Fruit fly (Drosophila melanogaster) whole organism, adult: Measurements from ENCODE around the gene Tmx3.
A peak's percentile ranks its signal among the peaks of the same experiment; 100 is the strongest.

Experiments
- CG11617 ChIP-seq: fragments of 200-800 bp; sonication (Bioruptor generic); optimal IDR thresholded peaks from 2 replicates; lab custom pipeline; 2017; ENCODE audit warnings: mild to moderate bottlenecking, missing biosample characterization, missing genetic modification reagents, missing genetic modification characterization
- CG12768 ChIP-seq: fragments of 200-800 bp; sonication (Bioruptor generic); optimal IDR thresholded peaks from 2 replicates; lab custom pipeline; 2017; ENCODE audit warnings: missing biosample characterization, missing genetic modification characterization, mild to moderate bottlenecking, moderate library complexity, missing genetic modification reagents
- CG14711 ChIP-seq: fragments of 200-800 bp; sonication (Bioruptor generic); optimal IDR thresholded peaks from 2 replicates; lab custom pipeline; 2018; ENCODE audit warnings: missing biosample characterization, mild to moderate bottlenecking, missing genetic modification characterization, moderate library complexity
- CG1620 ChIP-seq: fragments of 200-800 bp; sonication (Bioruptor generic); optimal IDR thresholded peaks from 2 replicates; lab custom pipeline; 2016; ENCODE audit warnings: missing biosample characterization, missing genetic modification characterization
- CG33017 ChIP-seq: fragments of 200-800 bp; sonication (Bioruptor generic); optimal IDR thresholded peaks from 2 replicates; lab custom pipeline; 2018; ENCODE audit warnings: missing biosample characterization, mild to moderate bottlenecking, missing genetic modification characterization, moderate library complexity
- CG5204 ChIP-seq: fragments of 200-800 bp; sonication (Bioruptor generic); optimal IDR thresholded peaks from 2 replicates; lab custom pipeline; 2016; ENCODE audit warnings: missing biosample characterization, missing genetic modification characterization
- CG7045 ChIP-seq: fragments of 200-800 bp; sonication (Bioruptor generic); optimal IDR thresholded peaks from 2 replicates; lab custom pipeline; 2017; ENCODE audit warnings: missing biosample characterization, mild to moderate bottlenecking, missing genetic modification characterization
- CG7101 ChIP-seq: fragments of 200-800 bp; sonication (Bioruptor generic); optimal IDR thresholded peaks from 2 replicates; lab custom pipeline; 2018; ENCODE audit warnings: missing biosample characterization, mild to moderate bottlenecking, missing genetic modification characterization, moderate library complexity
- Clk ChIP-seq: fragments of 200-800 bp; sonication (Bioruptor generic); optimal IDR thresholded peaks from 2 replicates; lab custom pipeline; 2017; ENCODE audit warnings: missing biosample characterization, missing genetic modification characterization
- Crg-1 ChIP-seq: fragments of 200-800 bp; sonication (Bioruptor generic); optimal IDR thresholded peaks from 2 replicates; lab custom pipeline; 2016; ENCODE audit warnings: missing biosample characterization, missing genetic modification characterization
- Hr96 ChIP-seq: fragments of 200-800 bp; sonication (Bioruptor generic); optimal IDR thresholded peaks from 2 replicates; lab custom pipeline; 2016; ENCODE audit warnings: missing biosample characterization, missing genetic modification characterization
- Mnt ChIP-seq: fragments of 200-800 bp; sonication (Bioruptor generic); optimal IDR thresholded peaks from 2 replicates; lab custom pipeline; 2016; ENCODE audit warnings: missing biosample characterization, mild to moderate bottlenecking, missing genetic modification characterization
- bab1 ChIP-seq: fragments of 200-800 bp; sonication (Bioruptor generic); optimal IDR thresholded peaks from 3 replicates; lab custom pipeline; 2019; ENCODE audit warnings: missing biosample characterization, mild to moderate bottlenecking, missing genetic modification characterization, moderate library complexity
- cic ChIP-seq: fragments of 200-800 bp; sonication (Bioruptor generic); optimal IDR thresholded peaks from 2 replicates; lab custom pipeline; 2017; ENCODE audit warnings: missing biosample characterization, mild to moderate bottlenecking, missing genetic modification characterization, moderate library complexity
- cnc ChIP-seq, 2 experiments: fragments of >200 bp; optimal IDR thresholded peaks; 2 replicates each; lab custom pipeline; 2017
- kay ChIP-seq: fragments of 200-800 bp; sonication (Bioruptor generic); peaks from one replicate; lab custom pipeline; 2016; ENCODE audit warnings: missing biosample characterization, missing genetic modification characterization, borderline replicate concordance
- ovo ChIP-seq: fragments of 200-800 bp; sonication (Bioruptor generic); optimal IDR thresholded peaks from 2 replicates; lab custom pipeline; 2016; ENCODE audit warnings: missing biosample characterization, missing genetic modification characterization
- pad ChIP-seq: fragments of 200-800 bp; sonication (Bioruptor generic); optimal IDR thresholded peaks from 3 replicates; lab custom pipeline; 2017; ENCODE audit warnings: missing biosample characterization, missing genetic modification characterization, mild to moderate bottlenecking, moderate library complexity, missing genetic modification reagents
- tj ChIP-seq: fragments of 200-800 bp; sonication (Bioruptor generic); optimal IDR thresholded peaks from 3 replicates; lab custom pipeline; 2017; ENCODE audit warnings: missing biosample characterization, mild to moderate bottlenecking, missing genetic modification characterization, moderate library complexity
- toe ChIP-seq: fragments of 200-800 bp; sonication (Bioruptor generic); optimal IDR thresholded peaks from 2 replicates; lab custom pipeline; 2016; ENCODE audit warnings: missing biosample characterization, missing genetic modification characterization

Tmx3 gene

DNA sequence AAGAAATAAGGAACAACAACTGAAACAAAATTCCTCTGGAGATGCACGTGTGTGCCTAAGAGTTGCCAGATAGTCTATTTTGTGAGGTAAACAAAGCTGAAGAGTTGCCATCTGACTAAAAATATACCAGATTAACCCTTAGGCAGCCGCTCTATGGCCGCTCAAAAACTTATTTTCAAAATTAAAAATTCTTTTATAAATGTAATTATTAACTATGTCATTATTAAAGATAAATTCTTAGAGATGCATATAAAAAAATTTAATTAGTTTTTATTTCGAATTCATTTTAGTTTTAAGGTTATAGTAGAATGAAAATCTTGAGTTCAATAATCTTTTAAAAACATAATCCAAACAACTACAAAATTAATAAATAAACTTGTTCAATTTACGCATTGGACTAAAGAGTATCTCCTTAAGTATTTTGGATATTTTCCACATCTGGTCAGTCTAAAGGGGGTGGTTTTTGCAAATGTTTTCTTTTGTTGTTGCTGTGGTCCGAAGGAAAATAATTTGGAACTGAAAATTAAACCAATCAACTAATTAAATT, at the start of gene Tmx3:
TSS of gene Tmx3 (plus strand) at position 442 of the 547 bp plus-strand sequence.
- TF ChIP-seq kay (GFP tag; lab: Kevin White, UChicago), result peak; percentile 13
- TF ChIP-seq Clk (GFP tag; lab: Kevin White, UChicago), result peak; percentile 36
- peak; percentile 58 for TF ChIP-seq pad (GFP tag; lab: Kevin White, UChicago)
- peak; percentile 85 for TF ChIP-seq Crg-1
- no peak for TF ChIP-seq cnc (optimal IDR thresholded peaks at IDR 0.05; lab: Kevin White, UChicago)
- TF ChIP-seq bab1, result peak; percentile 75
- TF ChIP-seq ovo (GFP tag; lab: Kevin White, UChicago), result peak; percentile 52
- TF ChIP-seq toe (GFP tag; lab: Kevin White, UChicago), result peak; percentile 70
- TF ChIP-seq Hr96 (GFP tag; lab: Kevin White, UChicago), result no peak
- peak; percentile 43 for TF ChIP-seq cic (GFP tag; lab: Kevin White, UChicago)
- peak; percentile 69 for TF ChIP-seq CG1620 (GFP tag; lab: Kevin White, UChicago)
- TF ChIP-seq Mnt (GFP tag; lab: Kevin White, UChicago), result peak; percentile 98
- TF ChIP-seq CG7045, result peak; percentile 86
- peak; percentile 93 for TF ChIP-seq CG7101 (tag; lab: Kevin White, UChicago)
- TF ChIP-seq CG33017 (tag; lab: Kevin White, UChicago), result peak; percentile 92
- TF ChIP-seq CG12768 (GFP tag; lab: Kevin White, UChicago), result peak; percentile 76
- TF ChIP-seq tj (GFP tag; lab: Kevin White, UChicago), result peak; percentile 54
- peak; percentile 81 for TF ChIP-seq CG11617
- TF ChIP-seq CG14711 (tag; lab: Kevin White, UChicago), result peak; percentile 89
- TF ChIP-seq CG5204 (GFP tag; lab: Kevin White, UChicago), result peak; percentile 62

DNA sequence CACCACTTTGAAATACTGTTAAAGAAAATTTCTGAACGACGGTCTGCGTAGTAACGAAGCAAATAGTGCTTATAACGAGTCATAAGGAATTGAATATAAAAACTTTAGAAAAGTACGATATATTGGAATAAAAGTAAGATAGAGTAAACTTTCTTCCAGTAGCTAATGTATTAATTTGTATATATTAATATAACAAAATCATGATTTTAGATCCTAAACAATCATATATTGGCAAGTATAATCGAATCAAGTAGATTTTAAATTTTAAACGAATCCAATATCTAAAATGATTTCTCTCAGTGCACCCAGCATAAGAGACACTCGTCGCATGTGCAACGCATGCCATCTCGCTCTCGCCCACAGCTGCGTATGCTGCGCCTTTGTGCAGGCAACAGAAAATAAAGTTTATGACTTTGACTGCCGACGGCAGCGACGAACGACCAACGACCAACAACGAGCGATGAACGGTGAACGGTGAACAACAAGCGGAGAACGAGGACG, 47.5 kb upstream of the Tmx3 start:
- TF ChIP-seq CG11617 (no peak), CG12768 (GFP tag; lab: Kevin White, UChicago) (no peak), Clk (GFP tag; lab: Kevin White, UChicago) (no peak), CG7045 (no peak), kay (GFP tag; lab: Kevin White, UChicago) (no peak), cic (GFP tag; lab: Kevin White, UChicago) (no peak), toe (GFP tag; lab: Kevin White, UChicago) (no peak), Crg-1 (no peak), CG33017 (tag; lab: Kevin White, UChicago) (no peak), CG5204 (GFP tag; lab: Kevin White, UChicago) (no peak), Hr96 (GFP tag; lab: Kevin White, UChicago) (no peak), CG14711 (tag; lab: Kevin White, UChicago) (no peak), CG1620 (GFP tag; lab: Kevin White, UChicago) (no peak)

DNA sequence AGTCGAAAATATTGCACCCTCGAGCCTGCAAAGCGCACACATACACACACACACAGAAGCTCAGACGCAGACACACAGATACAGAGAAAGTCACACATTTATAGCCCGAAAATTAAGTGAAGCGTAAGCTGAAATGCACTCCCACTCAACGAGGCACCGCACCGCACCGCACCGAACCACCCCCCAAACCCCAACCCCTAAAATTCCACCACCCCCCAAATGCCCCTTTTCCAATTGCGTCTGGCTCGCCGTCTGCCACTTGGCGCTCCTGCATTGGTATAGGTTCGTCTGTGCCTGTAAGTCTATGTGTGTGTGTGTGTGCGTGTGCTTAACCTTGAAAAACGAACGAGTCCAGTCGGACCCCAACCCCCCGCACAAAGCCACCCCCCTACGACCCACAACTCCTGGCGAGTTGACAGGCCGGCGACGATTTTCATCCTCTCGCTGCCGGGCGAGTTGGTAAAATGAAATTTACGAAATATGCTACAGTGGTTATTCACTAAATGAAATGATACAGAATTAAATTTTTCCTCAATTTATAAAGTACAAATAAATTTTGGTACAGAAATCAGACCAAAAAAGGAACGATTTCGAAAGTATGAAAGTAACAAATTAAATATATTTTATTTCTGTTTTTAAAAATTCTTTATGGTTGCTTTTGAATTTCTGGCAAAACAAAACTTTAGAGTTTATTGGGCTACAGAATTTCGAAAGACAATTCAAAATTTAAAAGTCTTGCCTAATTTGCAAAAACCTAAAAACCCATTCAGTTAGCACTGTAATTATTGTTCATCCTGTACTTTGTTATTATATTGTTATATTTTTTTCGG, 46.1 kb upstream of the Tmx3 start:
- TF ChIP-seq CG33017 (tag; lab: Kevin White, UChicago) (no peak), CG11617 (no peak), kay (GFP tag; lab: Kevin White, UChicago) (no peak), ovo (GFP tag; lab: Kevin White, UChicago) (no peak), CG7101 (tag; lab: Kevin White, UChicago) (no peak), CG14711 (tag; lab: Kevin White, UChicago) (no peak), CG1620 (GFP tag; lab: Kevin White, UChicago) (no peak), cic (GFP tag; lab: Kevin White, UChicago) (no peak), cnc (optimal IDR thresholded peaks at IDR 0.05; lab: Kevin White, UChicago) (no peak), toe (GFP tag; lab: Kevin White, UChicago) (no peak)

DNA sequence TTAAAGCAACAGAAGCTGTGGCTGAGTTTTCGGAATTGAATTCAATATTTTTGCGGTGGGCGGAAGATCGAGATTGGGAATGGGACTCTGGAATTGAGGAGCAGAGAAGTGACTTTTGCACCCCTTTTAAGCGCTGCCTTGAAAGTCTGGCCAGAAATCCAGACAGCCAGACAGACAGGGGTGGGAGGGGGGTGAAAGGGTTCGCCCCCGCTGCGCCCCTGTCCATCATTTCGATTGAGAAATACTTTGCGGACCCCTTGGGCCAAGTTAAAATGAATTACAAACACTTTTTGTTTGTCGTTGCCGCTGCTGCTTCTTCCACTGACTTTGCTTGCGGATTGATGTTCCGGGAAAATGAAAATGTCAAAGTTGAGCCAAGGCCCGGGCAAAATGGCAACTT, 45.4 kb upstream of the Tmx3 start:
- TF ChIP-seq CG7045 (no peak), bab1 (no peak), cic (GFP tag; lab: Kevin White, UChicago) (no peak), CG33017 (tag; lab: Kevin White, UChicago) (no peak), CG11617 (no peak), CG14711 (tag; lab: Kevin White, UChicago) (no peak), Hr96 (GFP tag; lab: Kevin White, UChicago) (no peak), cnc (optimal IDR thresholded peaks at IDR 0.05; lab: Kevin White, UChicago) (no peak), CG7101 (tag; lab: Kevin White, UChicago) (no peak), Clk (GFP tag; lab: Kevin White, UChicago) (no peak), toe (GFP tag; lab: Kevin White, UChicago) (no peak), CG5204 (GFP tag; lab: Kevin White, UChicago) (no peak), CG1620 (GFP tag; lab: Kevin White, UChicago) (no peak), Crg-1 (no peak), ovo (GFP tag; lab: Kevin White, UChicago) (no peak)

DNA sequence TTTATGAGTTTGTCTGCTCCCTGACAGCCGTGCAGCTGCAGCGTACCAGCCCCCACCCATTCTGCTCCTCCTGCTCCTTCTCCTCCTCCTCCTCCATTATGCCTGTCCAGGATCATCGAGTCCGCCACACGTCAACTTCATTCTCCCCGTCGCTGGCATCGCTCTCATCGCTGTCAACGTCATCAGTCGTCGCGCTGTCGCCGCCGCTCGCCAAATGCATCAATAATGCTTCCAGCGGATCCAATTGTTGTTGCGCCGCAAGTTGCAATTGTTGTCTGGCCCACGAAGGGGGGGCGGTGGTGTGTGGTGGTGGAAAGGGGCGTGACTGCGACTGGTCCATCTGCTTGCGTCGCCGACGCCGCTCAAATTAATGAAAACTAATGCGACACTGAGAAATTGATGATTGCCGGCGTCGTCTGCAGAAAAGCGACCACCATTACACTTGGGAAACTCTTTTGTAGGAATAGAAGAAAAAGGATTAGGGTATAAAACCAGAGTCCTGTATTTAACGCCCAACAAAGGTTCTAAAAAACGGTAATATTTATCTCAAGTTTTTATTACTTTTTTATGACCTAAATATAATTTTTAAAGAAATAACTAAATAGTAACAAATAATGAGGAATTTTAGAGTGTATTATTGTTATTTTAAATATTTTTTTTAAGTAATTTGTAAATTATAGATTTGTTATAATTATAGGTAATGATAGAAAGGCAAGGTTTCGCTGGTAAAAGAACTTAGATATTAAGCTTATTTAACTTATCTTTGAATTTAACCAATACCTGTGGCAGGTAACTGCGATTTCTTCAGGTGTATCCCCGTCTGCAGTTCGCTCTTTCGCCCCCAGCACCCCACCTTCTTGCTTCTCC, 39.6 kb upstream of the Tmx3 start:
- TF ChIP-seq Clk (GFP tag; lab: Kevin White, UChicago) (no peak), CG14711 (tag; lab: Kevin White, UChicago) (no peak)
